Worm (Caenorhabditis elegans) whole organism, L2 larva: Measurements from ENCODE around the gene F31E3.12.

Experiments used
- dmd-4 ChIP-seq: sonication (generic microtip); optimal IDR thresholded peaks from 2 replicates; lab custom pipeline; 2017; ENCODE audit warnings: missing biosample characterization, missing genetic modification characterization
- egl-27 ChIP-seq: sonication (generic microtip); optimal IDR thresholded peaks from 3 replicates; lab custom pipeline; 2017; ENCODE audit warnings: missing biosample characterization, missing genetic modification reagents, missing genetic modification characterization
- fos-1 ChIP-seq: fragments of 150-350 bp; optimal IDR thresholded peaks from 2 replicates; lab custom pipeline; 2014; ENCODE audit warnings: missing biosample characterization, missing genetic modification characterization
- gmeb-1 ChIP-seq: fragments of 150-350 bp; optimal IDR thresholded peaks from 2 replicates; lab custom pipeline; 2014; ENCODE audit warnings: missing biosample characterization, missing genetic modification characterization
- lin-13 ChIP-seq: fragments of 150-350 bp; optimal IDR thresholded peaks from 2 replicates; lab custom pipeline; 2014; ENCODE audit warnings: missing biosample characterization, missing genetic modification reagents, missing genetic modification characterization
- lsy-2 ChIP-seq, 2 experiments: fragments of 150-350 bp in 1 of 2; sonication (generic microtip) in 1 of 2; optimal IDR thresholded peaks; 2 replicates each; lab custom pipeline; 2014 to 2017; ENCODE audit warnings: missing biosample characterization in 2 of 2, missing genetic modification characterization in 2 of 2
- nhr-12 ChIP-seq: fragments of 150-350 bp; optimal IDR thresholded peaks from 2 replicates; lab custom pipeline; 2014; ENCODE audit warnings: missing biosample characterization, missing genetic modification characterization
- nhr-237 ChIP-seq: fragments of 150-350 bp; optimal IDR thresholded peaks from 2 replicates; lab custom pipeline; 2014; ENCODE audit warnings: missing biosample characterization, missing genetic modification characterization
- unc-55 ChIP-seq: fragments of 150-350 bp; sonication (generic microtip); optimal IDR thresholded peaks from 3 replicates; lab custom pipeline; 2014; ENCODE audit warnings: missing biosample characterization, missing genetic modification reagents, missing genetic modification characterization

DNA sequence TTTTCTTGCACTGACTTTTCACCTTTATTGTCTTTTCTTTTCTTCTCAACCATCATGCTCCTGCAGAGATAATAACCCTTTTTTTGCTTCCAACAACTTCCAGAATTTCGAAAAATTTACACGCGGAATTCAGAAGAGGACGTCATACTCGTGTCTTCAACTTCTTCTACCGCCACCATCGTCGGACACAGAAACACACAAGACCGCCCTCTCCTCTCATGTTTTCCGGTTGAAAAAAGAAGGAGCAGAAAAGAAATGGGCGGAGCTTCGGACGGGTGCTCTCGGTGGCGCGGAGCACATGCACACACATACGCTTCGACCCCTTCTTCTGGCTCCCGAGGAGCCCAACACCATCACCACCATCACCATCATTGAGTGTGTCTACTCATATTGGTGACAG is 39.6 kb downstream of the F31E3.12 start, which contains the start of gene lgc-38:
- no peak for TF ChIP-seq fos-1 (tag; lab: Kevin White, UChicago)
- no peak for TF ChIP-seq nhr-237 (tag; lab: Kevin White, UChicago)
- no peak for TF ChIP-seq egl-27 (tag; lab: Kevin White, UChicago)
- no peak for TF ChIP-seq nhr-12 (tag; lab: Kevin White, UChicago)
- TF ChIP-seq lin-13 (GFP tag; lab: Kevin White, UChicago) = no peak
- no peak for TF ChIP-seq gmeb-1
- TF ChIP-seq unc-55 (GFP tag; lab: Kevin White, UChicago) = no peak
- TF ChIP-seq dmd-4 (tag; lab: Kevin White, UChicago) = no peak
- TF ChIP-seq lsy-2 (tag; optimal IDR thresholded peaks at IDR 0.05; lab: Kevin White, UChicago) = no peak
